Worm (Caenorhabditis elegans) whole organism, L2 larva: ENCODE measurements around the gene mex-6.

ENCODE experiments used
- elt-1 ChIP-seq: fragments of 150-350 bp; optimal IDR thresholded peaks from 2 replicates; lab custom pipeline; 2014; ENCODE audit warnings: missing biosample characterization, missing genetic modification characterization
- mdl-1 ChIP-seq, 2 experiments: fragments of 150-350 bp in 1 of 2; sonication (generic microtip) in 1 of 2; optimal IDR thresholded peaks; 2 replicates each; lab custom pipeline; 2017; ENCODE audit warnings: missing biosample characterization in 2 of 2, missing genetic modification characterization in 2 of 2
- nhr-25 ChIP-seq: fragments of 150-350 bp; sonication (generic microtip); optimal IDR thresholded peaks from 3 replicates; lab custom pipeline; 2014; ENCODE audit warnings: missing biosample characterization, missing genetic modification characterization
- unc-39 ChIP-seq: fragments of 150-350 bp; optimal IDR thresholded peaks from 2 replicates; lab custom pipeline; 2014; ENCODE audit warnings: missing biosample characterization, missing genetic modification characterization
- zag-1 ChIP-seq: fragments of 150-350 bp; optimal IDR thresholded peaks from 2 replicates; lab custom pipeline; 2014; ENCODE audit warnings: missing biosample characterization, missing genetic modification characterization

DNA sequence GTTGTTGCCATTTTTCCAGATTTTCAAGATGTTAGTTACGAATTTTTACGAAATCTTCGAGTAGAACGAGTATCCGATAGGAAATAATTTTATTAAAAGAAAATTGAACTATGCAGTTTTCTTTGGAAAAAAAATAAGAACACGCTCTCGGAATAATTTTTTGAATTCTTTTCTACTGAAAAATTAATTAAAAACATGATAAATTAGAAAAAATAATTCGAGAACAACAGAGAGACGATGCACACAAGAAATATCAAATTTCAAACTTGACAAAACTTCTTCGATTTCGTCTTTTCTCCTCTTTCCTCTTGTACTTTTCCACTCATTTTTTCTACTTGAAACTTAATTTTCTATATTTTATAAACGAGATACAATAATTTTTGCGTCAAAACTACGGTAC, 36.0 kb downstream of the mex-6 start, which contains the start of gene F35H8.4:
- no peak for TF ChIP-seq unc-39 (tag; lab: Kevin White, UChicago)
- no peak for TF ChIP-seq elt-1 (tag; lab: Kevin White, UChicago)
- no peak for TF ChIP-seq mdl-1 (tag; optimal IDR thresholded peaks at IDR 0.05; lab: Kevin White, UChicago)
- TF ChIP-seq nhr-25, result no peak
- TF ChIP-seq zag-1 (tag; lab: Kevin White, UChicago), result no peak
